Fruit fly (Drosophila melanogaster) whole organism, embryonic: ENCODE measurements around the gene lilli.

Experiments
- C15 ChIP-seq: fragments of 200-800 bp; sonication (Bioruptor generic); IDR thresholded peaks from 3 replicates; pipeline ENCODE4 v1.3.6; 2022; ENCODE audit warnings: missing biosample characterization, missing genetic modification characterization
- CG10366 ChIP-seq: fragments of 200-800 bp; sonication (Bioruptor generic); IDR thresholded peaks from 2 replicates; pipeline ENCODE4 v1.3.6; 2022; ENCODE audit warnings: missing biosample characterization, missing genetic modification characterization
- CG10959 ChIP-seq: fragments of 200-800 bp; sonication (Bioruptor generic); IDR thresholded peaks from 2 replicates; pipeline ENCODE4 v1.3.6; 2022; ENCODE audit warnings: missing biosample characterization, missing genetic modification characterization
- CG11696 ChIP-seq: fragments of 200-800 bp; sonication (Bioruptor generic); IDR thresholded peaks from 2 replicates; pipeline ENCODE4 v1.3.6; 2022; ENCODE audit warnings: missing biosample characterization, missing genetic modification characterization
- CG12104 ChIP-seq: fragments of 200-800 bp; sonication (Bioruptor generic); optimal IDR thresholded peaks from 3 replicates; lab custom pipeline; 2016; ENCODE audit warnings: missing biosample characterization, missing genetic modification characterization
- CG13775 ChIP-seq: fragments of 200-800 bp; sonication (Bioruptor generic); optimal IDR thresholded peaks from 3 replicates; lab custom pipeline; 2017; ENCODE audit warnings: missing biosample characterization, mild to moderate bottlenecking, missing genetic modification characterization
- CG14710 ChIP-seq: fragments of 200-800 bp; sonication (Bioruptor generic); optimal IDR thresholded peaks from 3 replicates; lab custom pipeline; 2019; ENCODE audit warnings: missing biosample characterization, mild to moderate bottlenecking, missing genetic modification characterization, moderate library complexity
- CG15514 ChIP-seq: fragments of 200-800 bp; sonication (Bioruptor generic); optimal IDR thresholded peaks from 3 replicates; lab custom pipeline; 2017; ENCODE audit warnings: missing biosample characterization, missing genetic modification characterization, mild to moderate bottlenecking, moderate library complexity, missing genetic modification reagents
- CG16813 ChIP-seq: fragments of 200-800 bp; sonication (Bioruptor generic); IDR thresholded peaks from 3 replicates; pipeline ENCODE4 v1.3.6; 2022; ENCODE audit warnings: missing biosample characterization, missing genetic modification characterization; ENCODE audit not compliant: partially characterized antibody
- CG17612 ChIP-seq: fragments of 200-800 bp; sonication (Bioruptor generic); IDR thresholded peaks from 2 replicates; pipeline ENCODE4 v1.3.6; 2022; ENCODE audit warnings: missing biosample characterization, missing genetic modification characterization
- CG17912 ChIP-seq: fragments of 200-800 bp; sonication (Bioruptor generic); optimal IDR thresholded peaks from 2 replicates; lab custom pipeline; 2018; ENCODE audit warnings: missing biosample characterization, mild to moderate bottlenecking, missing genetic modification characterization
- CG1792 ChIP-seq: fragments of 200-800 bp; sonication (Bioruptor generic); optimal IDR thresholded peaks from 2 replicates; lab custom pipeline; 2016; ENCODE audit warnings: missing biosample characterization, missing genetic modification characterization
- CG2120 ChIP-seq: fragments of 200-800 bp; sonication (Bioruptor generic); optimal IDR thresholded peaks from 3 replicates; lab custom pipeline; 2016; ENCODE audit warnings: missing biosample characterization, missing genetic modification characterization
- CG2199 ChIP-seq: fragments of 200-800 bp; sonication (Bioruptor generic); IDR thresholded peaks from 3 replicates; pipeline ENCODE4 v1.3.6; 2022; ENCODE audit warnings: missing biosample characterization, missing genetic modification characterization
- CG3065 ChIP-seq: fragments of 200-800 bp; sonication (Bioruptor generic); optimal IDR thresholded peaks from 2 replicates; lab custom pipeline; 2016; ENCODE audit warnings: missing biosample characterization, missing genetic modification characterization
- CG32532 ChIP-seq: fragments of 200-800 bp; sonication (Bioruptor generic); IDR thresholded peaks from 2 replicates; pipeline ENCODE4 v1.3.6; 2022; ENCODE audit warnings: missing biosample characterization, missing genetic modification characterization
- CG3281 ChIP-seq: fragments of 200-800 bp; sonication (Bioruptor generic); optimal IDR thresholded peaks from 3 replicates; lab custom pipeline; 2017; ENCODE audit warnings: missing biosample characterization, mild to moderate bottlenecking, missing genetic modification characterization
- CG3726 ChIP-seq: fragments of 200-800 bp; sonication (Bioruptor generic); IDR thresholded peaks from 3 replicates; pipeline ENCODE4, ENCODE4 v1.3.6; 2022; ENCODE audit warnings: missing biosample characterization, missing genetic modification characterization
- CG4730 ChIP-seq: fragments of 200-800 bp; sonication (Bioruptor generic); IDR thresholded peaks from 2 replicates; pipeline ENCODE4 v1.3.6; 2022; ENCODE audit warnings: missing biosample characterization, missing genetic modification characterization
- CG6254 ChIP-seq: fragments of 200-800 bp; sonication (Bioruptor generic); optimal IDR thresholded peaks from 3 replicates; lab custom pipeline; 2017; ENCODE audit warnings: mild to moderate bottlenecking, missing biosample characterization, missing genetic modification reagents, missing genetic modification characterization
- CG7357 ChIP-seq: fragments of 200-800 bp; sonication (Bioruptor generic); IDR thresholded peaks from 3 replicates; pipeline ENCODE4 v1.3.6; 2022; ENCODE audit warnings: missing biosample characterization, missing genetic modification characterization
- CG7372 ChIP-seq: fragments of 200-800 bp; sonication (Bioruptor generic); IDR thresholded peaks from 2 replicates; pipeline ENCODE4 v1.3.6; 2022; ENCODE audit warnings: missing biosample characterization, missing genetic modification characterization
- CG7928 ChIP-seq: fragments of 200-800 bp; sonication (Bioruptor generic); optimal IDR thresholded peaks from 2 replicates; lab custom pipeline; 2017; ENCODE audit warnings: missing biosample characterization, mild to moderate bottlenecking, missing genetic modification characterization
- CG9797 ChIP-seq: fragments of 200-800 bp; sonication (Bioruptor generic); optimal IDR thresholded peaks from 3 replicates; lab custom pipeline; 2018; ENCODE audit warnings: missing biosample characterization, mild to moderate bottlenecking, missing genetic modification characterization
- CHES-1-like ChIP-seq: fragments of 200-800 bp; sonication (Bioruptor generic); optimal IDR thresholded peaks from 2 replicates; lab custom pipeline; 2016; ENCODE audit warnings: missing biosample characterization, missing genetic modification characterization
- Dad ChIP-seq: fragments of 200-800 bp; sonication (Bioruptor generic); optimal IDR thresholded peaks from 3 replicates; lab custom pipeline; 2016; ENCODE audit warnings: missing biosample characterization, missing genetic modification characterization
- Dbx ChIP-seq: fragments of 200-800 bp; sonication (Bioruptor generic); IDR thresholded peaks from 3 replicates; pipeline ENCODE4 v1.3.6; 2022; ENCODE audit warnings: missing biosample characterization, missing genetic modification characterization
- Dip3 ChIP-seq: fragments of 200-800 bp; sonication (Bioruptor generic); optimal IDR thresholded peaks from 3 replicates; lab custom pipeline; 2016; ENCODE audit warnings: missing biosample characterization, missing genetic modification characterization
- Doc2 ChIP-seq: fragments of 200-800 bp; sonication (Bioruptor generic); IDR thresholded peaks from 2 replicates; pipeline ENCODE4 v1.3.6; 2022; ENCODE audit warnings: missing biosample characterization, missing genetic modification characterization
- Ets97D ChIP-seq: fragments of 200-800 bp; sonication (Bioruptor generic); optimal IDR thresholded peaks from 3 replicates; lab custom pipeline; 2016; ENCODE audit warnings: missing biosample characterization, missing genetic modification characterization
- Fer1 ChIP-seq: fragments of 200-800 bp; sonication (Bioruptor generic); optimal IDR thresholded peaks from 2 replicates; lab custom pipeline; 2017; ENCODE audit warnings: missing biosample characterization, mild to moderate bottlenecking, missing genetic modification characterization
- Hr78 ChIP-seq, 2 experiments: fragments of 200-800 bp in 1 of 2; fragments of >200 bp in 1 of 2; sonication (Bioruptor generic) in 1 of 2; optimal IDR thresholded peaks; 2 replicates each; lab custom pipeline; 2017 to 2019; ENCODE audit warnings: missing biosample characterization in 2 of 2, missing genetic modification characterization in 2 of 2, mild to moderate bottlenecking in 1 of 2, moderate library complexity in 1 of 2
- MTF-1 ChIP-seq: fragments of 200-800 bp; sonication (Bioruptor generic); optimal IDR thresholded peaks from 2 replicates; lab custom pipeline; 2018; ENCODE audit warnings: missing biosample characterization, mild to moderate bottlenecking, missing genetic modification characterization, borderline replicate concordance
- Sry-δ ChIP-seq: fragments of 200-800 bp; sonication (Bioruptor generic); optimal IDR thresholded peaks from 2 replicates; lab custom pipeline; 2016; ENCODE audit warnings: missing biosample characterization, missing genetic modification characterization
- ac ChIP-seq: fragments of 200-800 bp; sonication (Bioruptor generic); optimal IDR thresholded peaks from 3 replicates; lab custom pipeline; 2017; ENCODE audit warnings: missing biosample characterization, mild to moderate bottlenecking, missing genetic modification characterization
- aop ChIP-seq: fragments of 200-800 bp; sonication (Bioruptor generic); IDR thresholded peaks from 2 replicates; pipeline ENCODE4 v1.3.6; 2022; ENCODE audit warnings: missing biosample characterization, missing genetic modification characterization
- dati ChIP-seq: fragments of 200-800 bp; sonication (Bioruptor generic); IDR thresholded peaks from 2 replicates; pipeline ENCODE4 v1.3.6; 2022; ENCODE audit warnings: missing biosample characterization, missing genetic modification characterization
- en ChIP-seq: fragments of 200-800 bp; sonication (Bioruptor generic); optimal IDR thresholded peaks from 2 replicates; lab custom pipeline; 2016; ENCODE audit warnings: missing biosample characterization, missing genetic modification characterization
- gfzf ChIP-seq: fragments of 200-800 bp; sonication (Bioruptor generic); optimal IDR thresholded peaks from 2 replicates; lab custom pipeline; 2016; ENCODE audit warnings: missing biosample characterization, mild to moderate bottlenecking, missing genetic modification characterization, moderate library complexity
- h ChIP-seq: fragments of >200 bp; optimal IDR thresholded peaks from 2 replicates; lab custom pipeline; 2017
- nau ChIP-seq: fragments of 200-800 bp; sonication (Bioruptor generic); optimal IDR thresholded peaks from 3 replicates; lab custom pipeline; 2017; ENCODE audit warnings: missing biosample characterization, mild to moderate bottlenecking, missing genetic modification characterization, missing genetic modification reagents
- otp ChIP-seq: fragments of 200-800 bp; sonication (Bioruptor generic); IDR thresholded peaks from 3 replicates; pipeline ENCODE4, ENCODE4 v1.3.6; 2022; ENCODE audit warnings: missing biosample characterization, missing genetic modification characterization
- pita ChIP-seq: fragments of 200-800 bp; sonication (Bioruptor generic); optimal IDR thresholded peaks from 2 replicates; lab custom pipeline; 2017; ENCODE audit warnings: missing biosample characterization, mild to moderate bottlenecking, missing genetic modification characterization
- salm ChIP-seq: fragments of 200-800 bp; sonication (Bioruptor generic); optimal IDR thresholded peaks from 2 replicates; lab custom pipeline; 2018; ENCODE audit warnings: missing biosample characterization, mild to moderate bottlenecking, missing genetic modification characterization
- sug ChIP-seq: fragments of 200-800 bp; optimal IDR thresholded peaks from 2 replicates; lab custom pipeline; 2019; ENCODE audit warnings: missing biosample characterization, mild to moderate bottlenecking, missing genetic modification characterization, moderate library complexity
- tin ChIP-seq: fragments of 200-800 bp; sonication (Bioruptor generic); optimal IDR thresholded peaks from 3 replicates; lab custom pipeline; 2016; ENCODE audit warnings: missing biosample characterization, missing genetic modification characterization
- tio ChIP-seq: fragments of 200-800 bp; sonication (Bioruptor generic); optimal IDR thresholded peaks from 2 replicates; lab custom pipeline; 2017; ENCODE audit warnings: missing biosample characterization, missing genetic modification characterization, inconsistent platforms
- ttk ChIP-seq: fragments of 200-800 bp; sonication (Bioruptor generic); IDR thresholded peaks from 2 replicates; pipeline ENCODE4 v2.1.2; 2022; ENCODE audit warnings: missing biosample characterization, missing genetic modification characterization
- usp ChIP-seq: fragments of >200 bp; optimal IDR thresholded peaks from 2 replicates; lab custom pipeline; 2017; ENCODE audit warnings: missing biosample characterization, missing genetic modification characterization
- wek ChIP-seq: fragments of 200-800 bp; sonication (Bioruptor generic); optimal IDR thresholded peaks from 3 replicates; lab custom pipeline; 2018; ENCODE audit warnings: missing biosample characterization, mild to moderate bottlenecking, missing genetic modification characterization, moderate library complexity

Gene lilli

DNA sequence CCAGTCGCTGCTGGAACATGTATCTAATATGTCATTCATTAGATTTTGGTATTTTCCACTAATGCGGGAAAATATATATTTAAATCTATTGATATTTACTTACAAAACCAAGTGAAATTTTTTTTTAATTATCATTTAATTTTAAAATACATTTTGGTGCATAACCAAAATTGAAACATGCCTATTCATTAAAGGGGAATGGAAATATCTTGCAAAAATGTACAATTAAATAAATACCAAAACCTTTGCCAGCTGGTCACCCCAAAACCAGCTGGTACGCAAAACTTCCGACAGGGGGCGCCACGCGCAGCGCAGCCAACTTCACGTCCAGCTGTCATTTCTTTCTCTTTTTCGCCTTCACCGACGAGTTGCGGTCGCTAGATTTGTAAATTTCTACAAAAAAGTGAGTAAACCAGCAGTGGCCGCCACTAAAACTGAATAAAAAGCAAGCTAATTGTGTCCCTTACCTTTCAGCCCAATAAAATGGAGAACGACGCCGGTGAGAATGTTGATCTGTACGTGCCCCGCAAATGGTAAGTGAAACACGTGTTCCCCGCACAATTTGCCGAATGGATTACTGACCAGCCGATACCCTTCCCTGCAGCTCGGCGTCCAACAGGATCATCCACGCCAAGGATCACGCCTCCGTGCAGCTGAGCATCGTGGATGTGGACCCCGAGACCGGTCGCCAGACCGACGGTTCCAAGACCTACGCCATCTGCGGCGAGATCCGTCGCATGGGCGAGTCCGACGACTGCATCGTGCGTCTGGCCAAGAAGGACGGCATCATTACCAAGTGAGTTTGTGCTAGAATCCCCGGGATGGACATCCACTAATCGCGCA lies 29.7 kb upstream of the lilli start, which contains the start of the genes CG3104 and RpS21 (continued):
- TF ChIP-seq CG10366 (peak; percentile 88), CG9797 (peak; percentile 95), usp (no peak), MTF-1 (peak; percentile 94), Sry-δ (GFP tag; lab: Kevin White, UChicago) (peak; percentile 59), CG16813 (GFP tag; lab: Robert Waterston, UW) (no peak), Hr78 (GFP tag; optimal IDR thresholded peaks at IDR 0.05; lab: Kevin White, UChicago) (no peak), Fer1 (peak; percentile 85), CHES-1-like (GFP tag; lab: Kevin White, UChicago) (peak; percentile 80), en (GFP tag; lab: Kevin White, UChicago) (peak; percentile 29), otp (GFP tag; lab: Robert Waterston, UW) (peak; percentile 95), CG13775 (GFP tag; lab: Kevin White, UChicago) (peak; percentile 93), tin (GFP tag; lab: Kevin White, UChicago) (peak; percentile 85), Dbx (GFP tag; lab: Robert Waterston, UW) (peak; percentile 95), Ets97D (GFP tag; lab: Kevin White, UChicago) (peak; percentile 98), ac (GFP tag; lab: Kevin White, UChicago) (peak; percentile 80), CG6254 (GFP tag; lab: Kevin White, UChicago) (peak; percentile 46), CG17912 (peak; percentile 92), CG1792 (GFP tag; lab: Kevin White, UChicago) (peak; percentile 80), ttk (GFP tag; lab: Robert Waterston, UW) (peak; percentile 85), aop (GFP tag; lab: Robert Waterston, UW) (no peak), dati (GFP tag; lab: Robert Waterston, UW) (peak; percentile 75), CG4730 (GFP tag; lab: Robert Waterston, UW) (peak; percentile 77), CG10959 (GFP tag; lab: Robert Waterston, UW) (peak; percentile 74), wek (GFP tag; lab: Kevin White, UChicago) (peak; percentile 80), sug (tag; lab: Kevin White, UChicago) (peak; percentile 86), CG7372 (GFP tag; lab: Robert Waterston, UW) (peak; percentile 88), CG7357 (GFP tag; lab: Robert Waterston, UW) (peak; percentile 70; the same call in 2 of the 3 replicates), Dip3 (GFP tag; lab: Kevin White, UChicago) (peak; percentile 82), CG17612 (GFP tag; lab: Robert Waterston, UW) (peak; percentile 66), pita (GFP tag; lab: Kevin White, UChicago) (no peak), CG11696 (GFP tag; lab: Robert Waterston, UW) (peak; percentile 66), CG14710 (tag; lab: Kevin White, UChicago) (peak; percentile 91), tio (GFP tag; lab: Kevin White, UChicago) (peak; percentile 74), CG15514 (GFP tag; lab: Kevin White, UChicago) (peak; percentile 88), CG3065 (GFP tag; lab: Kevin White, UChicago) (peak; percentile 57), CG2199 (peak; percentile 79; the same call in 1 of the 3 replicates), Dad (GFP tag; lab: Kevin White, UChicago) (peak; percentile 77), salm (tag; lab: Kevin White, UChicago) (no peak), CG3726 (GFP tag; lab: Robert Waterston, UW) (peak; percentile 79; the same call in 1 of the 3 replicates), nau (GFP tag; lab: Kevin White, UChicago) (peak; percentile 75), CG2120 (GFP tag; lab: Kevin White, UChicago) (peak; percentile 73), CG12104 (GFP tag; lab: Kevin White, UChicago) (peak; percentile 87), CG7928 (peak; percentile 68), h (lab: Kevin White, UChicago) (no peak), CG3281 (peak; percentile 83), Doc2 (GFP tag; lab: Robert Waterston, UW) (no peak; the same call in none of the 2 replicates), CG32532 (GFP tag; lab: Robert Waterston, UW) (peak; percentile 95), C15 (peak; percentile 82; the same call in 2 of the 3 replicates), gfzf (GFP tag; lab: Kevin White, UChicago) (peak; percentile 77)
